Worm (Caenorhabditis elegans): ENCODE data around the gene nhr-206.

ce11 chrV:12088773-12089172 lies 3.0 kb upstream of the nhr-206 start, which contains the start of gene R07B7.12:
- TF ChIP-seq snpc-4 (tag; optimal IDR thresholded peaks at IDR 0.05) (no peak), ceh-43 (GFP tag; optimal IDR thresholded peaks at IDR 0.05) (no peak), ztf-11 (tag; optimal IDR thresholded peaks at IDR 0.05) (no peak), elt-3 (tag; optimal IDR thresholded peaks at IDR 0.05) (no peak), unc-62 (GFP tag; optimal IDR thresholded peaks at IDR 0.05) (no peak), blmp-1 (tag; optimal IDR thresholded peaks at IDR 0.05) (no peak), nhr-237 (tag; optimal IDR thresholded peaks at IDR 0.05) (no peak), sem-2 (GFP tag; optimal IDR thresholded peaks at IDR 0.05) (no peak), ceh-39 (tag; optimal IDR thresholded peaks at IDR 0.05) (no peak), elt-1 (tag; optimal IDR thresholded peaks at IDR 0.05; ENCODE audit: borderline replicate concordance, insufficient read depth) (no peak), mls-2 (tag; optimal IDR thresholded peaks at IDR 0.05) (no peak), nhr-76 (tag; optimal IDR thresholded peaks at IDR 0.05) (no peak), mep-1 (tag; optimal IDR thresholded peaks at IDR 0.05) (no peak), unc-120 (tag; optimal IDR thresholded peaks at IDR 0.05; ENCODE audit: poor library complexity, severe bottlenecking) (no peak)
